Worm (Caenorhabditis elegans): ENCODE measurements around the gene hacl-1.
A peak's percentile ranks its signal among the peaks of the same experiment; 100 is the strongest.

The hacl-1 gene

ce11 chrII:11472542-11472941, 20.2 kb downstream of the hacl-1 start:
- TF ChIP-seq sea-2 (GFP tag; optimal IDR thresholded peaks at IDR 0.05) = no peak
- TF ChIP-seq egl-5 (tag; optimal IDR thresholded peaks at IDR 0.05) = no peak
- TF ChIP-seq ceh-16 (tag; optimal IDR thresholded peaks at IDR 0.05) = no peak
- no peak for TF ChIP-seq nhr-11 (tag; optimal IDR thresholded peaks at IDR 0.05)
- TF ChIP-seq unc-39 (tag; optimal IDR thresholded peaks at IDR 0.05) = no peak
- TF ChIP-seq ZK546.5 (tag; optimal IDR thresholded peaks at IDR 0.05) = no peak
- no peak for TF ChIP-seq ama-1 (optimal IDR thresholded peaks at IDR 0.05)
- TF ChIP-seq eor-1 (tag; optimal IDR thresholded peaks at IDR 0.05) = no peak
- no peak for TF ChIP-seq egl-27 (tag; optimal IDR thresholded peaks at IDR 0.05)
- no peak for TF ChIP-seq ztf-11 (tag; optimal IDR thresholded peaks at IDR 0.05)
- peak; percentile 47 for TF ChIP-seq snpc-4 (tag; optimal IDR thresholded peaks at IDR 0.05)
- TF ChIP-seq nhr-23 (tag; optimal IDR thresholded peaks at IDR 0.05) = no peak
- TF ChIP-seq elt-2 (tag; optimal IDR thresholded peaks at IDR 0.05) = peak; percentile 77
- TF ChIP-seq pqm-1 (tag; optimal IDR thresholded peaks at IDR 0.05) = peak; percentile 77
- peak; percentile 15 for TF ChIP-seq skn-1 (tag; optimal IDR thresholded peaks at IDR 0.05)
- peak; percentile 5 for TF ChIP-seq pha-4 (tag; optimal IDR thresholded peaks at IDR 0.05)
- no peak for TF ChIP-seq ceh-82 (tag; optimal IDR thresholded peaks at IDR 0.05)
- no peak for TF ChIP-seq mml-1 (tag; optimal IDR thresholded peaks at IDR 0.05)
- TF ChIP-seq aly-2 (tag; optimal IDR thresholded peaks at IDR 0.05) = no peak
- TF ChIP-seq mdl-1 (tag; optimal IDR thresholded peaks at IDR 0.05) = peak; percentile 4
- TF ChIP-seq lsy-12 (tag; optimal IDR thresholded peaks at IDR 0.05) = no peak
- no peak for TF ChIP-seq tbx-2 (tag; optimal IDR thresholded peaks at IDR 0.05)
- TF ChIP-seq hmg-11 (tag; optimal IDR thresholded peaks at IDR 0.05) = no peak
- TF ChIP-seq nfya-1 (tag; optimal IDR thresholded peaks at IDR 0.05; ENCODE audit: insufficient read depth) = no peak
- peak; percentile 24 to 86 (median 76) for TF ChIP-seq elt-3 (tag; optimal IDR thresholded peaks at IDR 0.05)
- TF ChIP-seq fkh-2 (tag; optimal IDR thresholded peaks at IDR 0.05) = no peak
- no peak for TF ChIP-seq ceh-28 (tag; optimal IDR thresholded peaks at IDR 0.05)
- TF ChIP-seq nhr-25 (tag; optimal IDR thresholded peaks at IDR 0.05) = peak; percentile 51
- no peak for TF ChIP-seq R02D3.7 (tag; optimal IDR thresholded peaks at IDR 0.05)
- TF ChIP-seq unc-62 (GFP tag; optimal IDR thresholded peaks at IDR 0.05) = no peak
- TF ChIP-seq elt-1 (tag; optimal IDR thresholded peaks at IDR 0.05) = no peak
- no peak for TF ChIP-seq nhr-76 (tag; optimal IDR thresholded peaks at IDR 0.05)
- TF ChIP-seq fkh-10 (GFP tag; optimal IDR thresholded peaks at IDR 0.05) = no peak
- TF ChIP-seq nhr-237 (tag; optimal IDR thresholded peaks at IDR 0.05) = no peak
- peak; percentile 46 for TF ChIP-seq jun-1 (tag; optimal IDR thresholded peaks at IDR 0.05)
- peak; percentile 75 for TF ChIP-seq nhr-43 (tag; optimal IDR thresholded peaks at IDR 0.05; ENCODE audit: poor library complexity, severe bottlenecking)
- no peak for TF ChIP-seq fos-1 (tag; optimal IDR thresholded peaks at IDR 0.05)
- no peak for TF ChIP-seq lin-39 (tag; optimal IDR thresholded peaks at IDR 0.05)

- TF ChIP-seq snpc-4 (tag; optimal IDR thresholded peaks at IDR 0.05) (no peak), elt-1 (tag; optimal IDR thresholded peaks at IDR 0.05) (no peak), tbx-2 (tag; optimal IDR thresholded peaks at IDR 0.05) (no peak), nhr-67 (tag; optimal IDR thresholded peaks at IDR 0.05) (no peak), hmg-11 (tag; optimal IDR thresholded peaks at IDR 0.05) (no peak), nhr-43 (tag; optimal IDR thresholded peaks at IDR 0.05; ENCODE audit: poor library complexity, severe bottlenecking) (no peak), nhr-12 (tag; optimal IDR thresholded peaks at IDR 0.05) (no peak), ceh-28 (tag; optimal IDR thresholded peaks at IDR 0.05) (no peak), daf-12 (tag; optimal IDR thresholded peaks at IDR 0.05) (no peak), lin-39 (tag; optimal IDR thresholded peaks at IDR 0.05) (no peak), pqm-1 (tag; optimal IDR thresholded peaks at IDR 0.05) (no peak), sea-2 (GFP tag; optimal IDR thresholded peaks at IDR 0.05) (no peak)
Measured at ce11 chrII:11471916-11472315, 20.8 kb downstream of the hacl-1 start, which contains the start of gene mfn-1. Gene mfn-1 (minus strand): TSS chrII:11472016.

ce11 chrII:11469574-11470108, 23.1 kb downstream of the hacl-1 start, which contains the start of gene cisd-1:
Gene cisd-1 (minus strand): TSS chrII:11469624.
- peak; percentile 52 for TF ChIP-seq pqm-1 (tag; optimal IDR thresholded peaks at IDR 0.05)
- peak; percentile 27 for TF ChIP-seq pha-4 (tag; optimal IDR thresholded peaks at IDR 0.05)
- TF ChIP-seq nfya-1 (tag; optimal IDR thresholded peaks at IDR 0.05; ENCODE audit: insufficient read depth) = peak; percentile 21
- TF ChIP-seq tbx-2 (tag; optimal IDR thresholded peaks at IDR 0.05) = no peak
- no peak for TF ChIP-seq mdl-1 (tag; optimal IDR thresholded peaks at IDR 0.05)
- TF ChIP-seq elt-2 (tag; optimal IDR thresholded peaks at IDR 0.05) = peak; percentile 65
- TF ChIP-seq nhr-237 (tag; optimal IDR thresholded peaks at IDR 0.05) = no peak

Measured in whole organism, L3 larva.